Fruit fly (Drosophila melanogaster) whole organism, embryonic: ENCODE data around the gene Pis.

Experiments
- Atf-2 ChIP-seq: fragments of 200-800 bp; sonication (Bioruptor generic); optimal IDR thresholded peaks from 2 replicates; lab custom pipeline; 2016; ENCODE audit warnings: missing biosample characterization, missing genetic modification characterization
- Atf6 ChIP-seq: fragments of 200-800 bp; sonication (Bioruptor generic); IDR thresholded peaks from 2 replicates; pipeline ENCODE4 v1.3.6; 2022; ENCODE audit warnings: missing biosample characterization, missing genetic modification characterization
- CG1024 ChIP-seq: fragments of 200-800 bp; sonication (Bioruptor generic); IDR thresholded peaks from 2 replicates; pipeline ENCODE4 v1.3.6; 2022; ENCODE audit warnings: missing biosample characterization, missing genetic modification characterization
- CG11456 ChIP-seq: fragments of 200-800 bp; sonication (Bioruptor generic); IDR thresholded peaks from 3 replicates; pipeline ENCODE4 v1.3.6; 2022; ENCODE audit warnings: missing biosample characterization, missing genetic modification characterization
- CG11696 ChIP-seq: fragments of 200-800 bp; sonication (Bioruptor generic); IDR thresholded peaks from 2 replicates; pipeline ENCODE4 v1.3.6; 2022; ENCODE audit warnings: missing biosample characterization, missing genetic modification characterization
- CG12155 ChIP-seq: fragments of 200-800 bp; sonication (Bioruptor generic); optimal IDR thresholded peaks from 3 replicates; lab custom pipeline; 2016; ENCODE audit warnings: missing biosample characterization, missing genetic modification characterization
- CG12236 ChIP-seq: fragments of 200-800 bp; sonication (Bioruptor generic); optimal IDR thresholded peaks from 2 replicates; lab custom pipeline; 2016; ENCODE audit warnings: missing biosample characterization, missing genetic modification characterization
- CG1233 ChIP-seq: fragments of 200-800 bp; sonication (Bioruptor generic); optimal IDR thresholded peaks from 4 replicates; lab custom pipeline; 2018; ENCODE audit warnings: missing biosample characterization, mild to moderate bottlenecking, missing genetic modification characterization
- CG13287 ChIP-seq: fragments of 200-800 bp; sonication (Bioruptor generic); IDR thresholded peaks from 2 replicates; pipeline ENCODE4 v1.3.6; 2022; ENCODE audit warnings: missing biosample characterization, missing genetic modification characterization; ENCODE audit not compliant: partially characterized antibody
- CG13424 ChIP-seq: fragments of 200-800 bp; sonication (Bioruptor generic); optimal IDR thresholded peaks from 2 replicates; lab custom pipeline; 2019; ENCODE audit warnings: missing biosample characterization, mild to moderate bottlenecking, missing genetic modification characterization, moderate library complexity
- CG14860 ChIP-seq: fragments of 200-800 bp; sonication (Bioruptor generic); IDR thresholded peaks from 3 replicates; pipeline ENCODE4 v1.3.6; 2022; ENCODE audit warnings: missing biosample characterization, missing genetic modification characterization; ENCODE audit not compliant: partially characterized antibody
- CG1647 ChIP-seq: fragments of 200-800 bp; sonication (Bioruptor generic); optimal IDR thresholded peaks from 3 replicates; lab custom pipeline; 2016; ENCODE audit warnings: missing biosample characterization, missing genetic modification characterization
- CG16813 ChIP-seq: fragments of 200-800 bp; sonication (Bioruptor generic); IDR thresholded peaks from 3 replicates; pipeline ENCODE4 v1.3.6; 2022; ENCODE audit warnings: missing biosample characterization, missing genetic modification characterization; ENCODE audit not compliant: partially characterized antibody
- CG16815 ChIP-seq: fragments of 200-800 bp; sonication (Bioruptor generic); optimal IDR thresholded peaks from 3 replicates; lab custom pipeline; 2017; ENCODE audit warnings: missing biosample characterization, mild to moderate bottlenecking, missing genetic modification characterization
- CG17385 ChIP-seq: fragments of 200-800 bp; sonication (Bioruptor generic); optimal IDR thresholded peaks from 3 replicates; lab custom pipeline; 2018; ENCODE audit warnings: missing biosample characterization, mild to moderate bottlenecking, missing genetic modification characterization
- CG2875 ChIP-seq: fragments of 200-800 bp; sonication (Bioruptor generic); optimal IDR thresholded peaks from 2 replicates; lab custom pipeline; 2017; ENCODE audit warnings: missing biosample characterization, mild to moderate bottlenecking, missing genetic modification characterization, missing genetic modification reagents
- CG30403 ChIP-seq: fragments of 200-800 bp; sonication (Bioruptor generic); optimal IDR thresholded peaks from 3 replicates; lab custom pipeline; 2016; ENCODE audit warnings: missing biosample characterization, missing genetic modification characterization
- CG31224 ChIP-seq: fragments of 200-800 bp; sonication (Bioruptor generic); IDR thresholded peaks from 2 replicates; pipeline ENCODE4 v1.3.6; 2022; ENCODE audit warnings: missing biosample characterization, missing genetic modification characterization
- CG34376 ChIP-seq: fragments of 200-800 bp; sonication (Bioruptor generic); optimal IDR thresholded peaks from 2 replicates; lab custom pipeline; 2018; ENCODE audit warnings: missing biosample characterization, mild to moderate bottlenecking, missing genetic modification characterization
- CG3995 ChIP-seq: fragments of 200-800 bp; sonication (Bioruptor generic); optimal IDR thresholded peaks from 3 replicates; lab custom pipeline; 2016; ENCODE audit warnings: missing biosample characterization, missing genetic modification characterization
- CG4282 ChIP-seq: fragments of 200-800 bp; sonication (Bioruptor generic); optimal IDR thresholded peaks from 2 replicates; lab custom pipeline; 2016; ENCODE audit warnings: missing biosample characterization, missing genetic modification characterization
- CG5953 ChIP-seq: fragments of 200-800 bp; sonication (Bioruptor generic); IDR thresholded peaks from 2 replicates; pipeline ENCODE4 v1.3.6; 2022; ENCODE audit warnings: missing biosample characterization, missing genetic modification characterization
- CrebB ChIP-seq: fragments of 200-800 bp; sonication (Bioruptor generic); optimal IDR thresholded peaks from 3 replicates; lab custom pipeline; 2018; ENCODE audit warnings: missing biosample characterization, mild to moderate bottlenecking, missing genetic modification characterization
- Dip2 ChIP-seq: fragments of 200-800 bp; sonication (Bioruptor generic); IDR thresholded peaks from 2 replicates; pipeline ENCODE4 v1.3.6; 2022; ENCODE audit warnings: missing biosample characterization, missing genetic modification characterization
- Ets65A ChIP-seq: fragments of 200-800 bp; sonication (Bioruptor generic); peaks from one replicate; lab custom pipeline; 2016; ENCODE audit warnings: missing biosample characterization, missing genetic modification characterization
- Fer2 ChIP-seq: fragments of 200-800 bp; sonication (Bioruptor generic); optimal IDR thresholded peaks from 2 replicates; lab custom pipeline; 2018; ENCODE audit warnings: missing biosample characterization, mild to moderate bottlenecking, missing genetic modification characterization, moderate library complexity
- HmgZ ChIP-seq: fragments of 200-800 bp; sonication (Bioruptor generic); optimal IDR thresholded peaks from 2 replicates; lab custom pipeline; 2018; ENCODE audit warnings: missing biosample characterization, mild to moderate bottlenecking, missing genetic modification characterization
- Hr3 ChIP-seq: fragments of 200-800 bp; sonication (Bioruptor generic); optimal IDR thresholded peaks from 3 replicates; lab custom pipeline; 2016; ENCODE audit warnings: missing biosample characterization, missing genetic modification characterization
- Hr51 ChIP-seq, 2 experiments: fragments of 200-800 bp; sonication (Bioruptor generic); optimal IDR thresholded peaks; 2 replicates in 1 of 2; 3 replicates in 1 of 2; lab custom pipeline; 2016 to 2018; ENCODE audit warnings: missing biosample characterization in 2 of 2, missing genetic modification characterization in 2 of 2, mild to moderate bottlenecking in 1 of 2, moderate library complexity in 1 of 2
- Lim3 ChIP-seq: fragments of 200-800 bp; sonication (Bioruptor generic); IDR thresholded peaks from 2 replicates; pipeline ENCODE4 v1.3.6; 2022; ENCODE audit warnings: missing biosample characterization, missing genetic modification characterization
- Max ChIP-seq: fragments of 200-800 bp; sonication (Bioruptor generic); optimal IDR thresholded peaks from 2 replicates; lab custom pipeline; 2016; ENCODE audit warnings: missing biosample characterization, mild to moderate bottlenecking, missing genetic modification characterization
- Oaz ChIP-seq: fragments of 200-800 bp; sonication (Bioruptor generic); IDR thresholded peaks from 2 replicates; pipeline ENCODE4 v1.3.6; 2022; ENCODE audit warnings: missing biosample characterization, missing genetic modification characterization
- Opbp ChIP-seq: fragments of 200-800 bp; sonication (Bioruptor generic); IDR thresholded peaks from 3 replicates; pipeline ENCODE4 v1.3.6; 2022; ENCODE audit warnings: missing biosample characterization, missing genetic modification characterization; ENCODE audit not compliant: partially characterized antibody
- Sox100B ChIP-seq: fragments of 200-800 bp; sonication (Bioruptor generic); optimal IDR thresholded peaks from 3 replicates; lab custom pipeline; 2018; ENCODE audit warnings: missing biosample characterization, mild to moderate bottlenecking, missing genetic modification characterization
- bcd ChIP-seq: fragments of 200-800 bp; sonication (Bioruptor generic); optimal IDR thresholded peaks from 2 replicates; lab custom pipeline; 2017; ENCODE audit warnings: missing biosample characterization, mild to moderate bottlenecking, missing genetic modification characterization
- bsh ChIP-seq, 2 experiments: fragments of 200-800 bp; sonication (Bioruptor generic); optimal IDR thresholded peaks; 2 replicates each; lab custom pipeline; 2017 to 2018; ENCODE audit warnings: mild to moderate bottlenecking in 2 of 2, missing biosample characterization in 2 of 2, missing genetic modification characterization in 2 of 2, moderate library complexity in 1 of 2
- crp ChIP-seq, 2 experiments: fragments of 200-800 bp; sonication (Bioruptor generic); optimal IDR thresholded peaks; 2 replicates in 1 of 2; 3 replicates in 1 of 2; lab custom pipeline; 2017; ENCODE audit warnings: missing biosample characterization in 2 of 2, missing genetic modification characterization in 2 of 2, mild to moderate bottlenecking in 1 of 2, moderate library complexity in 1 of 2
- dm ChIP-seq: fragments of 200-800 bp; sonication (Bioruptor generic); optimal IDR thresholded peaks from 3 replicates; lab custom pipeline; 2016; ENCODE audit warnings: missing biosample characterization, missing genetic modification characterization
- dysf ChIP-seq: fragments of 200-800 bp; sonication (Bioruptor generic); IDR thresholded peaks from 3 replicates; pipeline ENCODE4 v1.3.6; 2022; ENCODE audit warnings: missing biosample characterization, missing genetic modification characterization
- h ChIP-seq: fragments of >200 bp; optimal IDR thresholded peaks from 2 replicates; lab custom pipeline; 2017
- kni ChIP-seq: fragments of 200-800 bp; sonication (Bioruptor generic); optimal IDR thresholded peaks from 3 replicates; lab custom pipeline; 2017; ENCODE audit warnings: mild to moderate bottlenecking, missing biosample characterization, missing genetic modification reagents, missing genetic modification characterization
- lilli ChIP-seq: fragments of 200-800 bp; sonication (Bioruptor generic); optimal IDR thresholded peaks from 3 replicates; lab custom pipeline; 2016; ENCODE audit warnings: missing biosample characterization, missing genetic modification characterization
- lmd ChIP-seq: fragments of 200-800 bp; sonication (Bioruptor generic); IDR thresholded peaks from 2 replicates; pipeline ENCODE4 v1.3.6; 2022; ENCODE audit warnings: missing biosample characterization, missing genetic modification characterization
- nom ChIP-seq: fragments of 200-800 bp; sonication (Bioruptor generic); optimal IDR thresholded peaks from 2 replicates; lab custom pipeline; 2017; ENCODE audit warnings: missing biosample characterization, missing genetic modification characterization, mild to moderate bottlenecking, moderate library complexity, missing genetic modification reagents
- onecut ChIP-seq: fragments of 200-800 bp; sonication (Bioruptor generic); IDR thresholded peaks from 2 replicates; pipeline ENCODE4 v1.3.6; 2022; ENCODE audit warnings: missing biosample characterization, missing genetic modification characterization
- pb ChIP-seq: fragments of 200-800 bp; sonication (Bioruptor generic); optimal IDR thresholded peaks from 3 replicates; lab custom pipeline; 2016; ENCODE audit warnings: missing biosample characterization, missing genetic modification characterization
- pfk ChIP-seq: fragments of 200-800 bp; sonication (Bioruptor generic); optimal IDR thresholded peaks from 2 replicates; lab custom pipeline; 2018; ENCODE audit warnings: missing biosample characterization, mild to moderate bottlenecking, missing genetic modification characterization, moderate library complexity
- scrt ChIP-seq: fragments of 200-800 bp; sonication (Bioruptor generic); optimal IDR thresholded peaks from 2 replicates; lab custom pipeline; 2018; ENCODE audit warnings: missing biosample characterization, mild to moderate bottlenecking, missing genetic modification characterization, moderate library complexity
- sna ChIP-seq: fragments of 200-800 bp; sonication (Bioruptor generic); IDR thresholded peaks from 2 replicates; pipeline ENCODE4 v1.3.6; 2022; ENCODE audit warnings: missing biosample characterization, missing genetic modification characterization; ENCODE audit not compliant: partially characterized antibody
- unc-4 ChIP-seq: fragments of 200-800 bp; sonication (Bioruptor generic); IDR thresholded peaks from 2 replicates; pipeline ENCODE4 v1.3.6; 2022; ENCODE audit warnings: missing biosample characterization, missing genetic modification characterization; ENCODE audit not compliant: partially characterized antibody

The Pis gene

dm6 chrX:15696854-15697540 lies 6.6 kb downstream of the Pis start, which contains the start of gene CG8128 (continued):
- TF ChIP-seq CG16815 (GFP tag; lab: Kevin White, UChicago) (no peak), kni (GFP tag; lab: Kevin White, UChicago) (no peak), sna (GFP tag; lab: Robert Waterston, UW) (no peak), nom (GFP tag; lab: Kevin White, UChicago) (no peak), Atf-2 (no peak), dm (no peak), bcd (GFP tag; lab: Kevin White, UChicago) (no peak), Atf6 (GFP tag; lab: Robert Waterston, UW) (no peak), CG30403 (no peak), Sox100B (GFP tag; lab: Kevin White, UChicago) (no peak), CG17385 (no peak), CG31224 (GFP tag; lab: Robert Waterston, UW) (no peak), unc-4 (GFP tag; lab: Robert Waterston, UW) (no peak), dysf (GFP tag; lab: Robert Waterston, UW) (0 out of 3 replicates have a peak, but pooled peaks have one; percentile 6), onecut (no peak), crp (GFP tag; optimal IDR thresholded peaks at IDR 0.05; lab: Kevin White, UChicago) (peak; percentile 63 to 93), Opbp (0 out of 3 replicates have a peak, but pooled peaks have one; percentile 39), CG1233 (GFP tag; lab: Kevin White, UChicago) (no peak), h (no peak), CG1647 (GFP tag; lab: Kevin White, UChicago) (peak; percentile 6), CG4282 (GFP tag; lab: Kevin White, UChicago) (no peak), scrt (GFP tag; lab: Kevin White, UChicago) (no peak), Ets65A (GFP tag; lab: Kevin White, UChicago) (peak; percentile 56), Hr51 (GFP tag; optimal IDR thresholded peaks at IDR 0.05; lab: Kevin White, UChicago) (no peak), bsh (GFP tag; optimal IDR thresholded peaks at IDR 0.05; lab: Kevin White, UChicago) (no peak), CG16813 (no peak), CG11456 (GFP tag; lab: Robert Waterston, UW) (no peak), CG34376 (GFP tag; lab: Kevin White, UChicago) (no peak), pfk (GFP tag; lab: Kevin White, UChicago) (no peak), HmgZ (no peak), Max (GFP tag; lab: Kevin White, UChicago) (no peak), pb (GFP tag; lab: Kevin White, UChicago) (no peak), Fer2 (tag; lab: Kevin White, UChicago) (no peak), CG13424 (tag; lab: Kevin White, UChicago) (peak; percentile 28), lilli (no peak), CG5953 (GFP tag; lab: Robert Waterston, UW) (no peak), CG13287 (GFP tag; lab: Robert Waterston, UW) (no peak), Oaz (GFP tag; lab: Robert Waterston, UW) (no peak), CG2875 (GFP tag; lab: Kevin White, UChicago) (no peak), Dip2 (GFP tag; lab: Robert Waterston, UW) (no peak), CG12155 (GFP tag; lab: Kevin White, UChicago) (no peak), Hr3 (GFP tag; lab: Kevin White, UChicago) (no peak), lmd (GFP tag; lab: Robert Waterston, UW) (no peak; the same call in 1 of the 2 replicates), CG12236 (GFP tag; lab: Kevin White, UChicago) (no peak), CrebB (tag; lab: Kevin White, UChicago) (no peak), CG3995 (GFP tag; lab: Kevin White, UChicago) (no peak), CG14860 (GFP tag; lab: Robert Waterston, UW) (no peak), CG11696 (no peak), Lim3 (GFP tag; lab: Robert Waterston, UW) (no peak), CG1024 (GFP tag; lab: Robert Waterston, UW) (no peak)
